Fruit fly (Drosophila melanogaster) whole organism, wandering third instar larva: ENCODE results near the gene Arr2.

Experiments
- Abd-B ChIP-seq: fragments of >200 bp; optimal IDR thresholded peaks from 2 replicates; lab custom pipeline; 2017; ENCODE audit warnings: missing biosample characterization, missing genetic modification characterization
- CG32264 ChIP-seq: fragments of 200-800 bp; sonication (Bioruptor generic); optimal IDR thresholded peaks from 2 replicates; lab custom pipeline; 2016; ENCODE audit warnings: missing biosample characterization, missing genetic modification characterization
- CG9705 ChIP-seq: fragments of 200-800 bp; sonication (Bioruptor generic); optimal IDR thresholded peaks from 2 replicates; lab custom pipeline; 2018; ENCODE audit warnings: missing biosample characterization, mild to moderate bottlenecking, missing genetic modification characterization
- CrebA ChIP-seq: fragments of 200-800 bp; sonication (Bioruptor generic); optimal IDR thresholded peaks from 2 replicates; lab custom pipeline; 2016; ENCODE audit warnings: missing biosample characterization, mild to moderate bottlenecking, missing genetic modification characterization, borderline replicate concordance
- Dfd ChIP-seq: fragments of >200 bp; optimal IDR thresholded peaks from 2 replicates; lab custom pipeline; 2017; ENCODE audit warnings: missing biosample characterization, missing genetic modification characterization
- Dif ChIP-seq: fragments of 200-275, 200-300 bp; sonication (Bioruptor generic); optimal IDR thresholded peaks from 2 replicates; lab custom pipeline; 2018; ENCODE audit warnings: missing biosample characterization, missing genetic modification characterization; ENCODE audit not compliant: partially characterized antibody
- GATAd ChIP-seq: sonication (Bioruptor generic); optimal IDR thresholded peaks from 2 replicates; lab custom pipeline; 2016; ENCODE audit warnings: missing biosample characterization, missing genetic modification characterization
- HLH106 ChIP-seq: fragments of 200-800 bp; optimal IDR thresholded peaks from 3 replicates; lab custom pipeline; 2019; ENCODE audit warnings: missing biosample characterization, mild to moderate bottlenecking, missing genetic modification characterization, moderate library complexity
- Hnf4 ChIP-seq: fragments of 200-800 bp; sonication (Bioruptor generic); optimal IDR thresholded peaks from 2 replicates; lab custom pipeline; 2016; ENCODE audit warnings: missing biosample characterization, mild to moderate bottlenecking, missing genetic modification characterization
- Hr78 ChIP-seq: fragments of >200 bp; optimal IDR thresholded peaks from 2 replicates; lab custom pipeline; 2017; ENCODE audit warnings: missing biosample characterization, missing genetic modification characterization
- Hr83 ChIP-seq: fragments of 200-300 bp; sonication (Bioruptor generic); optimal IDR thresholded peaks from 2 replicates; lab custom pipeline; 2016; ENCODE audit warnings: missing biosample characterization, mild to moderate bottlenecking, missing genetic modification characterization, moderate library complexity; ENCODE audit not compliant: poor library complexity, severe bottlenecking
- Jra ChIP-seq: sonication (Bioruptor generic); optimal IDR thresholded peaks from 2 replicates; lab custom pipeline; 2016; ENCODE audit warnings: missing biosample characterization, missing genetic modification characterization
- Mio ChIP-seq: sonication (Bioruptor generic); optimal IDR thresholded peaks from 2 replicates; lab custom pipeline; 2016; ENCODE audit warnings: missing biosample characterization, missing genetic modification characterization
- Myc ChIP-seq: fragments of >200 bp; optimal IDR thresholded peaks from 2 replicates; lab custom pipeline; 2017
- N ChIP-seq: fragments of >200 bp; optimal IDR thresholded peaks from 2 replicates; lab custom pipeline; 2018; ENCODE audit warnings: missing biosample characterization, missing external identifiers, missing genetic modification characterization
- OdsH ChIP-seq: fragments of 200-800 bp; sonication (Bioruptor generic); optimal IDR thresholded peaks from 2 replicates; lab custom pipeline; 2016; ENCODE audit warnings: missing biosample characterization, mild to moderate bottlenecking, missing genetic modification characterization
- Rel ChIP-seq, 2 experiments: fragments of 200-800 bp; sonication (Bioruptor generic) in 1 of 2; optimal IDR thresholded peaks; 2 replicates in 1 of 2; 3 replicates in 1 of 2; lab custom pipeline; 2016 to 2019; ENCODE audit warnings: mild to moderate bottlenecking in 2 of 2, missing biosample characterization in 2 of 2, missing genetic modification characterization in 2 of 2, moderate library complexity in 1 of 2
- Sp1 ChIP-seq: fragments of 200-800 bp; sonication (Bioruptor generic); optimal IDR thresholded peaks from 3 replicates; lab custom pipeline; 2019; ENCODE audit warnings: missing biosample characterization, mild to moderate bottlenecking, missing genetic modification characterization, moderate library complexity
- Vsx2 ChIP-seq: fragments of 200-300, 225-300 bp; sonication (Bioruptor generic); optimal IDR thresholded peaks from 2 replicates; lab custom pipeline; 2018; ENCODE audit warnings: missing biosample characterization, missing genetic modification characterization; ENCODE audit not compliant: partially characterized antibody
- br ChIP-seq: fragments of 200-800 bp; sonication (Bioruptor generic); optimal IDR thresholded peaks from 2 replicates; lab custom pipeline; 2016; ENCODE audit warnings: missing biosample characterization, missing genetic modification characterization
- brk ChIP-seq: fragments of 200-800 bp; sonication (Bioruptor generic); optimal IDR thresholded peaks from 2 replicates; lab custom pipeline; 2016; ENCODE audit warnings: missing biosample characterization, mild to moderate bottlenecking, missing genetic modification characterization
- dl ChIP-seq, 2 experiments: fragments of 175-275, 200-275 bp in 1 of 2; fragments of 200-275 bp in 1 of 2; sonication (Bioruptor generic); optimal IDR thresholded peaks; lab custom pipeline; 2018; ENCODE audit warnings: mild to moderate bottlenecking in 2 of 2, missing biosample characterization in 2 of 2, missing genetic modification characterization in 2 of 2, moderate library complexity in 2 of 2; ENCODE audit not compliant: partially characterized antibody in 2 of 2, insufficient read depth in 1 of 2
- dmrt93B ChIP-seq: fragments of 200-800 bp; sonication (Bioruptor generic); optimal IDR thresholded peaks from 2 replicates; lab custom pipeline; 2018; ENCODE audit warnings: missing biosample characterization, mild to moderate bottlenecking, missing genetic modification characterization
- dsf ChIP-seq: sonication (Bioruptor generic); optimal IDR thresholded peaks from 2 replicates; lab custom pipeline; 2016; ENCODE audit warnings: missing biosample characterization, missing genetic modification characterization, borderline replicate concordance
- ey ChIP-seq: fragments of 200-800 bp; sonication (Bioruptor generic); optimal IDR thresholded peaks from 2 replicates; lab custom pipeline; 2016; ENCODE audit warnings: missing biosample characterization, missing genetic modification characterization
- foxo ChIP-seq, 2 experiments: fragments of 200-800 bp; sonication (Bioruptor generic); optimal IDR thresholded peaks; 2 replicates in 1 of 2; 3 replicates in 1 of 2; lab custom pipeline; 2016 to 2017; ENCODE audit warnings: missing biosample characterization in 2 of 2, missing genetic modification characterization in 2 of 2
- fru ChIP-seq: fragments of 200-800 bp; sonication (Bioruptor generic); optimal IDR thresholded peaks from 3 replicates; lab custom pipeline; 2016; ENCODE audit warnings: missing biosample characterization, mild to moderate bottlenecking, missing genetic modification characterization
- h ChIP-seq: fragments of 200-800 bp; sonication (Bioruptor generic); optimal IDR thresholded peaks from 3 replicates; lab custom pipeline; 2016; ENCODE audit warnings: missing biosample characterization, mild to moderate bottlenecking, missing genetic modification characterization
- jim ChIP-seq: fragments of 175-275, 200-325 bp; sonication (Bioruptor generic); optimal IDR thresholded peaks from 2 replicates; lab custom pipeline; 2016; ENCODE audit warnings: missing biosample characterization, mild to moderate bottlenecking, missing genetic modification characterization
- lola ChIP-seq: fragments of >200 bp; optimal IDR thresholded peaks from 2 replicates; lab custom pipeline; 2017; ENCODE audit warnings: missing biosample characterization, missing genetic modification characterization
- pan ChIP-seq: fragments of >200 bp; optimal IDR thresholded peaks from 2 replicates; lab custom pipeline; 2017
- psq ChIP-seq: fragments of 200-800 bp; sonication (Bioruptor generic); optimal IDR thresholded peaks from 3 replicates; lab custom pipeline; 2017; ENCODE audit warnings: missing biosample characterization, mild to moderate bottlenecking, missing genetic modification characterization, moderate library complexity
- rgr ChIP-seq: fragments of 200-800 bp; sonication (Bioruptor generic); optimal IDR thresholded peaks from 3 replicates; lab custom pipeline; 2016; ENCODE audit warnings: missing biosample characterization, mild to moderate bottlenecking, missing genetic modification characterization
- sage ChIP-seq: fragments of 200-800 bp; sonication (Bioruptor generic); optimal IDR thresholded peaks from 2 replicates; lab custom pipeline; 2016; ENCODE audit warnings: missing biosample characterization, mild to moderate bottlenecking, missing genetic modification characterization
- sv ChIP-seq: fragments of 200-800 bp; sonication (Bioruptor generic); optimal IDR thresholded peaks from 3 replicates; lab custom pipeline; 2016; ENCODE audit warnings: missing biosample characterization, missing genetic modification characterization
- tai ChIP-seq: sonication (Bioruptor generic); optimal IDR thresholded peaks from 2 replicates; lab custom pipeline; 2016; ENCODE audit warnings: missing biosample characterization, missing genetic modification characterization
- usp ChIP-seq: fragments of >200 bp; optimal IDR thresholded peaks from 2 replicates; lab custom pipeline; 2017; ENCODE audit warnings: missing biosample characterization, missing genetic modification characterization
- woc ChIP-seq: sonication (Bioruptor generic); optimal IDR thresholded peaks from 2 replicates; lab custom pipeline; 2016; ENCODE audit warnings: missing biosample characterization, mild to moderate bottlenecking, missing genetic modification characterization

The Arr2 gene

DNA sequence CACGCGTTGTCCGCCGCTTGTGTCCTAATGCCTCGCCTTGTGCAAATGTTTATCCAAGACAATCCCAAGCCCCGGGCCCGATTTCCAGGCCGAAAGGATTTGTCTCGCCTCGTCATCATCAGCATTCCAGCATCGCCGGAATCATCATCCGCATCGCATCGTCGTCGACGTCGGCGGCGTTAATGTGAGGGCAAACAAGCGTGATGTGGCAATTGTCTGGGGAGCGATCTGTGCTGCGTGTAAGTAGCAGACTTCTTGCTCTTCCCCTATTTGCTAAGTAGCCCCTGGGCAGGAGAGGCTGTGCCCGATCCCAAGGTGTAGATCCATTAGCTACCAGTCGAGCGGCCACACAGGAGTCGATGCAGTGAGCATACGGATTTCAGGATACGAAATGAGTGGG lies 12.1 kb upstream of the Arr2 start:
- TF ChIP-seq usp (GFP tag; lab: Kevin White, UChicago) (no peak), GATAd (no peak), sv (GFP tag; lab: Kevin White, UChicago) (no peak), ey (GFP tag; lab: Kevin White, UChicago) (no peak), Dfd (GFP tag; lab: Kevin White, UChicago) (no peak)

DNA sequence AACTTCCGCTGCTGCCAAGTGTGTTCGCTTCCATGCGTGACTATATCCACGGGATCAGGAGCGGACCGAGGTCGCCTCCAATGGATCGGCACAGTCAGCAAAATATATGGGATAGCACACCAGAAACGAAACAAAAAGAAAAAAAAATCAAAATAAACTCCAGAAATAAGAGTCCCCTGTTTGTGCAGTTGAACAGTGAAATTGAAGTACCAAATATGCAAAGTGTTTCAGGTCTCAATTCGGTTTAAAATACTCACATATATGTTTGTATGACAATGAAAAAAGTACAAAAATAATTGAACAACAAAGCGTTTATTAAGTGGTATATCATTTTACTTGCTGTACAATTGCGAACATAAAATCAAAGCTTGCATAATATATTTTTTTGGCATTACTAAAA lies 10.9 kb upstream of the Arr2 start:
- TF ChIP-seq h (GFP tag; lab: Kevin White, UChicago) (no peak), rgr (GFP tag; lab: Kevin White, UChicago) (no peak), psq (no peak), Hnf4 (GFP tag; lab: Kevin White, UChicago) (no peak), tai (no peak), sage (GFP tag; lab: Kevin White, UChicago) (no peak), Rel (GFP tag; optimal IDR thresholded peaks at IDR 0.05; lab: Kevin White, UChicago) (no peak), Rel (tag; optimal IDR thresholded peaks at IDR 0.05; lab: Kevin White, UChicago) (no peak), fru (GFP tag; lab: Kevin White, UChicago) (no peak), CrebA (no peak), br (GFP tag; lab: Kevin White, UChicago) (no peak), HLH106 (tag; lab: Kevin White, UChicago) (no peak), N (GFP tag; lab: Kevin White, UChicago) (no peak)
- TF ChIP-seq, all 38 proteins: peak for 0

- no peak for TF ChIP-seq psq
Observed at dm6 chr3L:8657787-8658186, 9.1 kb upstream of the Arr2 start.

dm6 chr3L:8657429-8657754 lies 8.7 kb upstream of the Arr2 start:
- peak; percentile 88 for TF ChIP-seq Sp1
- TF ChIP-seq CrebA, result no peak
- no peak for TF ChIP-seq Dfd (GFP tag; lab: Kevin White, UChicago)
- TF ChIP-seq Dif (GFP tag; lab: Kevin White, UChicago), result no peak
- TF ChIP-seq Abd-B (GFP tag; lab: Kevin White, UChicago), result no peak
- TF ChIP-seq tai, result peak; percentile 64
- no peak for TF ChIP-seq dsf (GFP tag; lab: Kevin White, UChicago)
- peak; percentile 65 for TF ChIP-seq psq
- TF ChIP-seq rgr (GFP tag; lab: Kevin White, UChicago), result peak; percentile 79
- peak; percentile 85 for TF ChIP-seq ey (GFP tag; lab: Kevin White, UChicago)
- TF ChIP-seq Vsx2 (GFP tag; lab: Kevin White, UChicago), result no peak
- peak; percentile 63 for TF ChIP-seq brk (GFP tag; lab: Kevin White, UChicago)
- peak; percentile 80 for TF ChIP-seq CG32264 (GFP tag; lab: Kevin White, UChicago)
- TF ChIP-seq Hr83 (GFP tag; lab: Kevin White, UChicago), result no peak
- TF ChIP-seq CG9705 (GFP tag; lab: Kevin White, UChicago), result peak; percentile 62
- TF ChIP-seq Mio, result no peak
- no peak for TF ChIP-seq usp (GFP tag; lab: Kevin White, UChicago)
- TF ChIP-seq GATAd, result no peak
- TF ChIP-seq br (GFP tag; lab: Kevin White, UChicago), result peak; percentile 84
- no peak for TF ChIP-seq Hr78
- peak; percentile 53 for TF ChIP-seq Rel (GFP tag; optimal IDR thresholded peaks at IDR 0.05; lab: Kevin White, UChicago)
- peak; percentile 58 for TF ChIP-seq Rel (tag; optimal IDR thresholded peaks at IDR 0.05; lab: Kevin White, UChicago)
- no peak for TF ChIP-seq pan (lab: Kevin White, UChicago)
- peak; percentile 76 for TF ChIP-seq Hnf4 (GFP tag; lab: Kevin White, UChicago)
- peak; percentile 55 for TF ChIP-seq dmrt93B
- TF ChIP-seq foxo (GFP tag; optimal IDR thresholded peaks at IDR 0.05; lab: Kevin White, UChicago), result peak in 1 of 2 experiments; percentile 89
- TF ChIP-seq h (GFP tag; lab: Kevin White, UChicago), result peak; percentile 90
- TF ChIP-seq Jra (GFP tag; lab: Kevin White, UChicago), result peak; percentile 59
- peak; percentile 31 for TF ChIP-seq sage (GFP tag; lab: Kevin White, UChicago)
- TF ChIP-seq lola, result no peak
- TF ChIP-seq jim (GFP tag; lab: Kevin White, UChicago), result no peak
- TF ChIP-seq OdsH (GFP tag; lab: Kevin White, UChicago), result peak; percentile 84
- TF ChIP-seq dl (GFP tag; optimal IDR thresholded peaks at IDR 0.05; lab: Kevin White, UChicago; ENCODE audit: insufficient read depth in 1 of 2, partially characterized antibody in 2 of 2), result no peak
- TF ChIP-seq fru (GFP tag; lab: Kevin White, UChicago), result peak; percentile 93
- peak; percentile 85 for TF ChIP-seq woc (GFP tag; lab: Kevin White, UChicago)
- TF ChIP-seq sv (GFP tag; lab: Kevin White, UChicago), result no peak
- TF ChIP-seq HLH106 (tag; lab: Kevin White, UChicago), result peak; percentile 89
- TF ChIP-seq N (GFP tag; lab: Kevin White, UChicago), result no peak
- no peak for TF ChIP-seq Myc (lab: Kevin White, UChicago)
